Fruit fly (Drosophila melanogaster) whole organism, adult: ENCODE data around the gene Axud1.

Experiments used
- CG11617 ChIP-seq: fragments of 200-800 bp; sonication (Bioruptor generic); optimal IDR thresholded peaks from 2 replicates; lab custom pipeline; 2017; ENCODE audit warnings: mild to moderate bottlenecking, missing biosample characterization, missing genetic modification reagents, missing genetic modification characterization
- CG12768 ChIP-seq: fragments of 200-800 bp; sonication (Bioruptor generic); optimal IDR thresholded peaks from 2 replicates; lab custom pipeline; 2017; ENCODE audit warnings: missing biosample characterization, missing genetic modification characterization, mild to moderate bottlenecking, moderate library complexity, missing genetic modification reagents
- CG14711 ChIP-seq: fragments of 200-800 bp; sonication (Bioruptor generic); optimal IDR thresholded peaks from 2 replicates; lab custom pipeline; 2018; ENCODE audit warnings: missing biosample characterization, mild to moderate bottlenecking, missing genetic modification characterization, moderate library complexity
- CG1620 ChIP-seq: fragments of 200-800 bp; sonication (Bioruptor generic); optimal IDR thresholded peaks from 2 replicates; lab custom pipeline; 2016; ENCODE audit warnings: missing biosample characterization, missing genetic modification characterization
- CG33017 ChIP-seq: fragments of 200-800 bp; sonication (Bioruptor generic); optimal IDR thresholded peaks from 2 replicates; lab custom pipeline; 2018; ENCODE audit warnings: missing biosample characterization, mild to moderate bottlenecking, missing genetic modification characterization, moderate library complexity
- CG5204 ChIP-seq: fragments of 200-800 bp; sonication (Bioruptor generic); optimal IDR thresholded peaks from 2 replicates; lab custom pipeline; 2016; ENCODE audit warnings: missing biosample characterization, missing genetic modification characterization
- CG7045 ChIP-seq: fragments of 200-800 bp; sonication (Bioruptor generic); optimal IDR thresholded peaks from 2 replicates; lab custom pipeline; 2017; ENCODE audit warnings: missing biosample characterization, mild to moderate bottlenecking, missing genetic modification characterization
- CG7101 ChIP-seq: fragments of 200-800 bp; sonication (Bioruptor generic); optimal IDR thresholded peaks from 2 replicates; lab custom pipeline; 2018; ENCODE audit warnings: missing biosample characterization, mild to moderate bottlenecking, missing genetic modification characterization, moderate library complexity
- Clk ChIP-seq: fragments of 200-800 bp; sonication (Bioruptor generic); optimal IDR thresholded peaks from 2 replicates; lab custom pipeline; 2017; ENCODE audit warnings: missing biosample characterization, missing genetic modification characterization
- Crg-1 ChIP-seq: fragments of 200-800 bp; sonication (Bioruptor generic); optimal IDR thresholded peaks from 2 replicates; lab custom pipeline; 2016; ENCODE audit warnings: missing biosample characterization, missing genetic modification characterization
- Hr96 ChIP-seq: fragments of 200-800 bp; sonication (Bioruptor generic); optimal IDR thresholded peaks from 2 replicates; lab custom pipeline; 2016; ENCODE audit warnings: missing biosample characterization, missing genetic modification characterization
- Mnt ChIP-seq: fragments of 200-800 bp; sonication (Bioruptor generic); optimal IDR thresholded peaks from 2 replicates; lab custom pipeline; 2016; ENCODE audit warnings: missing biosample characterization, mild to moderate bottlenecking, missing genetic modification characterization
- bab1 ChIP-seq: fragments of 200-800 bp; sonication (Bioruptor generic); optimal IDR thresholded peaks from 3 replicates; lab custom pipeline; 2019; ENCODE audit warnings: missing biosample characterization, mild to moderate bottlenecking, missing genetic modification characterization, moderate library complexity
- cic ChIP-seq: fragments of 200-800 bp; sonication (Bioruptor generic); optimal IDR thresholded peaks from 2 replicates; lab custom pipeline; 2017; ENCODE audit warnings: missing biosample characterization, mild to moderate bottlenecking, missing genetic modification characterization, moderate library complexity
- cnc ChIP-seq, 2 experiments: fragments of >200 bp; optimal IDR thresholded peaks; 2 replicates each; lab custom pipeline; 2017
- kay ChIP-seq: fragments of 200-800 bp; sonication (Bioruptor generic); peaks from one replicate; lab custom pipeline; 2016; ENCODE audit warnings: missing biosample characterization, missing genetic modification characterization, borderline replicate concordance
- ovo ChIP-seq: fragments of 200-800 bp; sonication (Bioruptor generic); optimal IDR thresholded peaks from 2 replicates; lab custom pipeline; 2016; ENCODE audit warnings: missing biosample characterization, missing genetic modification characterization
- pad ChIP-seq: fragments of 200-800 bp; sonication (Bioruptor generic); optimal IDR thresholded peaks from 3 replicates; lab custom pipeline; 2017; ENCODE audit warnings: missing biosample characterization, missing genetic modification characterization, mild to moderate bottlenecking, moderate library complexity, missing genetic modification reagents
- tj ChIP-seq: fragments of 200-800 bp; sonication (Bioruptor generic); optimal IDR thresholded peaks from 3 replicates; lab custom pipeline; 2017; ENCODE audit warnings: missing biosample characterization, mild to moderate bottlenecking, missing genetic modification characterization, moderate library complexity
- toe ChIP-seq: fragments of 200-800 bp; sonication (Bioruptor generic); optimal IDR thresholded peaks from 2 replicates; lab custom pipeline; 2016; ENCODE audit warnings: missing biosample characterization, missing genetic modification characterization

Gene Axud1

DNA sequence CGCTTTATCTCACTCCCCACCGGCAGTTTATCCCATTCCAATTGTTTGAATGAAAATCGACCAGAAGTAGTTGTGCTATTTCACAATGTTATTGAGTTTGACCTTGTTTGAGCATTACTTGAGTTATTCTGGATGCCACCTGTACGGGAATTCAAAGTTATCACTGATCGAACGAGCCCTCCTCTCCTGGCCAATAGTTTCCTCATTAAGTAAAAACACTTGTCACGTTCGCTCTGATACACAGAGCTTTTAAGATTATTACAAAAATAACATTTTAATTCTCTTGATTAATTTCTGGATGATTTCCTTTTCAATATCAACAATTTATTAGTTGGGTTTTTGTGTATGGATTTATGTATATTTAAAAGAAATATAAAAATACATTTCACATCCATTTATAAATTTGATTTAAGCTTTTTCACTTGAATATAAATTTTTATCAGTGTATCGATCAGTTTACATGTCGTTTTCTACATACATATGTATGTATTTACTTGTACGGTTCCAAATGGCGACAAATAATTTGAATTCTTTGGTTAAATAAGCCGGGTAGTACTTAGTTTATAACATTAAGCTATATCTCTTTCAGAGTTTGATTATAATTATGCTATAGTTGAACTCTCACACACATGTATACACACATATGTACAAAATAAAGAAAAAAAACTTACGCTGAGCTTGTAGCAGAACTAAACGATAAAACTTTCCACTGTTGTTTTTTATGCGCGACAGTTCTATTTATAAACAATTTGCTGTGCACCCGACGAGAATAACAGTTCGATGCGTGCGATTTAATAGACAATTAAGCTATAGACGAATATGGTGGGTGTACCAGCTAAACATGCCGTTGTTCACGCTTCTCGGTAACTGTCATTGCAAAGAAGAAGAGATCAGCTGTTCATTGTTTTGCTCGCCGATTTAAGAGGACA, 8.9 kb downstream of the Axud1 start, which contains the start of the genes CG3609 and CG15390:
TSS of gene CG3609 (minus strand) at position 810 of the 929 bp plus-strand sequence.
TSS of gene CG15390 (plus strand) at position 896 of the 929 bp plus-strand sequence.
- peak; percentile 83 for TF ChIP-seq CG7101 (tag; lab: Kevin White, UChicago)
- no peak for TF ChIP-seq kay (GFP tag; lab: Kevin White, UChicago)
- TF ChIP-seq bab1 (GFP tag; lab: Kevin White, UChicago) = peak; percentile 94
- peak; percentile 89 for TF ChIP-seq Hr96 (GFP tag; lab: Kevin White, UChicago)
- peak; percentile 78 for TF ChIP-seq CG7045 (GFP tag; lab: Kevin White, UChicago)
- no peak for TF ChIP-seq Clk (GFP tag; lab: Kevin White, UChicago)
- TF ChIP-seq ovo (GFP tag; lab: Kevin White, UChicago) = peak; percentile 79
- TF ChIP-seq cic (GFP tag; lab: Kevin White, UChicago) = peak; percentile 86
- peak; percentile 92 for TF ChIP-seq CG33017
- peak; percentile 86 for TF ChIP-seq Crg-1 (GFP tag; lab: Kevin White, UChicago)
- TF ChIP-seq Mnt = peak; percentile 96
- peak; percentile 95 for TF ChIP-seq CG1620 (GFP tag; lab: Kevin White, UChicago)
- TF ChIP-seq cnc (optimal IDR thresholded peaks at IDR 0.05; lab: Kevin White, UChicago) = peak in 1 of 2 experiments; percentile 38
- TF ChIP-seq pad (GFP tag; lab: Kevin White, UChicago) = peak; percentile 62
- peak; percentile 67 for TF ChIP-seq tj (GFP tag; lab: Kevin White, UChicago)
- TF ChIP-seq toe (GFP tag; lab: Kevin White, UChicago) = peak; percentile 90
- peak; percentile 78 for TF ChIP-seq CG12768 (GFP tag; lab: Kevin White, UChicago)
- peak; percentile 86 for TF ChIP-seq CG11617
- peak; percentile 65 for TF ChIP-seq CG14711 (tag; lab: Kevin White, UChicago)
- TF ChIP-seq CG5204 (GFP tag; lab: Kevin White, UChicago) = peak; percentile 88

- TF ChIP-seq CG11617 = peak; percentile 82
- TF ChIP-seq CG14711 (tag; lab: Kevin White, UChicago) = peak; percentile 39
- TF ChIP-seq kay (GFP tag; lab: Kevin White, UChicago) = no peak
- TF ChIP-seq ovo (GFP tag; lab: Kevin White, UChicago) = peak; percentile 92
- peak; percentile 80 for TF ChIP-seq toe (GFP tag; lab: Kevin White, UChicago)
- TF ChIP-seq CG1620 (GFP tag; lab: Kevin White, UChicago) = peak; percentile 80
- TF ChIP-seq cic (GFP tag; lab: Kevin White, UChicago) = peak; percentile 49
- TF ChIP-seq pad (GFP tag; lab: Kevin White, UChicago) = peak; percentile 91
- TF ChIP-seq cnc (optimal IDR thresholded peaks at IDR 0.05; lab: Kevin White, UChicago) = no peak
- peak; percentile 28 for TF ChIP-seq CG12768 (GFP tag; lab: Kevin White, UChicago)
- peak; percentile 87 for TF ChIP-seq CG7101 (tag; lab: Kevin White, UChicago)
- TF ChIP-seq CG7045 (GFP tag; lab: Kevin White, UChicago) = peak; percentile 74
- TF ChIP-seq tj (GFP tag; lab: Kevin White, UChicago) = peak; percentile 49
- TF ChIP-seq Hr96 (GFP tag; lab: Kevin White, UChicago) = peak; percentile 80
- TF ChIP-seq CG5204 (GFP tag; lab: Kevin White, UChicago) = peak; percentile 75
- peak; percentile 70 for TF ChIP-seq Mnt
- peak; percentile 84 for TF ChIP-seq Crg-1 (GFP tag; lab: Kevin White, UChicago)
- TF ChIP-seq bab1 (GFP tag; lab: Kevin White, UChicago) = peak; percentile 88
- peak; percentile 12 for TF ChIP-seq Clk (GFP tag; lab: Kevin White, UChicago)
- TF ChIP-seq CG33017 = peak; percentile 76
Measured at dm6 chr2L:2375655-2376417, 10.7 kb downstream of the Axud1 start, which contains the start of gene Atxn7. TSS of gene Atxn7 (plus strand) at chr2L:2375841.

DNA sequence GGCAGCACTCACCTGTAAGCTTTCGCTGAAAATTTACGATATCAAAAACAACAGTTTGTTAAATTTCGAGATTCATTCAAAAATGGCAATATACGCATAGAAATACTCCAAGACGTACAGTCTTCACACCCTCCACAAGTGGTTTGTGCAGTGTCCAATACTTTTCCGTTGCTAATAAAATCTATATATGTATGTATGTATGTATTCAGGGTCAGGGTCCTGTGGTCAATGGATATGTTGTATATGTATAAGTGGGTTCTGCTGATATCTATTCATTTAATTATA, 11.2 kb downstream of the Axud1 start:
- TF ChIP-seq cic (GFP tag; lab: Kevin White, UChicago) (peak; percentile 66), kay (GFP tag; lab: Kevin White, UChicago) (no peak)

DNA sequence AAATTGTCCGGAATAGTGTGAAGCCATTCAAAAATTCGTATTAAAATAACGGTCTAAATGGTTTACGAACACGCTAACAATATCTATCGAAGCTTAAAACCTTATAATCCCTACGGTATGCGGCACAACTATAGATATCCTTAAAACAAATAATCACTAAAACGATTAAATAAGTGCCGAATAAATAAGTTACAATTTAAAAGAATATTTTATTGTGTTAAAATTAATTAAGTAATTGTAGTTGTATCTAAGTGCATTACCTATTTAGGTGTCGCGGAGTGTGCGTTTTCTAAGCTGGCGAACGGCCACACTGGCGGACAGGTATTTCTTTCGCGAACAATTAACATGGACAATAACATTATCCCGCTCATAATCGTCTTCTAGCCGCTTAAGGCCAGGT, 15.7 kb downstream of the Axud1 start, which contains the start of gene Eogt:
TSS of gene Eogt (plus strand) at position 293 of the 400 bp plus-strand sequence.
- TF ChIP-seq pad (GFP tag; lab: Kevin White, UChicago) (peak; percentile 75), CG11617 (peak; percentile 82), bab1 (GFP tag; lab: Kevin White, UChicago) (peak; percentile 88), Crg-1 (GFP tag; lab: Kevin White, UChicago) (peak; percentile 84), kay (GFP tag; lab: Kevin White, UChicago) (no peak), CG7101 (tag; lab: Kevin White, UChicago) (peak; percentile 96), tj (GFP tag; lab: Kevin White, UChicago) (peak; percentile 55), CG7045 (GFP tag; lab: Kevin White, UChicago) (peak; percentile 89), CG5204 (GFP tag; lab: Kevin White, UChicago) (peak; percentile 77), ovo (GFP tag; lab: Kevin White, UChicago) (peak; percentile 64), toe (GFP tag; lab: Kevin White, UChicago) (peak; percentile 83), Clk (GFP tag; lab: Kevin White, UChicago) (peak; percentile 57), CG33017 (peak; percentile 97), cic (GFP tag; lab: Kevin White, UChicago) (peak; percentile 17), CG12768 (GFP tag; lab: Kevin White, UChicago) (peak; percentile 90), cnc (optimal IDR thresholded peaks at IDR 0.05; lab: Kevin White, UChicago) (no peak), Mnt (peak; percentile 61), CG1620 (GFP tag; lab: Kevin White, UChicago) (peak; percentile 69), CG14711 (tag; lab: Kevin White, UChicago) (peak; percentile 90), Hr96 (GFP tag; lab: Kevin White, UChicago) (peak; percentile 55)
